Fruit fly (Drosophila melanogaster): ENCODE data around the gene Ucp4C.

The Ucp4C gene

DNA sequence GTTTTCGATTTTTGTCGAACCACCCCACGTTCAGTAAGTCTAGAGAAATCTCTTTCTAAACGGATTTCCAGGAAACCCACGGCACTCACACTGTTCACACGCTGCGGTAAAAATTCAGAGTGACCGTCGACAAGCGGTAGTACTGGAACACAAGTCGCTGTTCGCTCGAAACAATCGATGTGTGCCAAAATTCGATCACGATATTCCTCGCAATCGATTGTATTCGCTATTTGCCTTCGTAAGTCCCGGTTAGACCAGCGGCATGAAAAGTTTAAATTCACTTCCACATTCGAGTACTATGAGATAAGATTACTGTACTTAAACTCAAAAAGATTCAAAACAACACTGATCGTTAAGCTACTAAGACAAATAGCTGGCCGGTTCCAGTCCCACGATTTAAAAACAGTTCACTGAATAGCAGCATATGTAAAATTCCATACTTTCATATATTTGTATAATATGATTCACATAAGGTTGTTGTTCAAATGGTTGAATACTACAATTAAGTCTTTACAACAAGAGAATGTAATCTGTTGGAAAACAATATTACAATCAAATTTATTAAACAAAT, 12.6 kb downstream of the Ucp4C start, which contains the start of gene chic:
TSS of gene chic (minus strand) at position 157 of the 571 bp plus-strand sequence.
- no peak for TF ChIP-seq CG11617 (GFP tag; optimal IDR thresholded peaks at IDR 0.05)
- no peak for TF ChIP-seq pad (GFP tag; optimal IDR thresholded peaks at IDR 0.05)
- no peak for TF ChIP-seq Clk (GFP tag; optimal IDR thresholded peaks at IDR 0.05)
- peak; percentile 68 for TF ChIP-seq bab1 (GFP tag; optimal IDR thresholded peaks at IDR 0.05)
- TF ChIP-seq CG7101 (tag; optimal IDR thresholded peaks at IDR 0.05) = no peak
- TF ChIP-seq tj (GFP tag; optimal IDR thresholded peaks at IDR 0.05) = no peak
- no peak for TF ChIP-seq cic (GFP tag; optimal IDR thresholded peaks at IDR 0.05)
- peak; percentile 3 for TF ChIP-seq CG12768 (GFP tag; optimal IDR thresholded peaks at IDR 0.05)
- TF ChIP-seq toe (GFP tag; optimal IDR thresholded peaks at IDR 0.05) = peak; percentile 76
- TF ChIP-seq CG33017 (tag; optimal IDR thresholded peaks at IDR 0.05) = no peak
- TF ChIP-seq CG14711 (tag; optimal IDR thresholded peaks at IDR 0.05) = no peak
- TF ChIP-seq kay (GFP tag; ENCODE audit: borderline replicate concordance) = no peak
- no peak for TF ChIP-seq cnc (optimal IDR thresholded peaks at IDR 0.05)
- TF ChIP-seq Crg-1 (GFP tag; optimal IDR thresholded peaks at IDR 0.05) = no peak
- peak; percentile 70 for TF ChIP-seq CG5204 (GFP tag; optimal IDR thresholded peaks at IDR 0.05)
- TF ChIP-seq Hr96 (GFP tag; optimal IDR thresholded peaks at IDR 0.05) = peak; percentile 68
- TF ChIP-seq CG7045 (GFP tag; optimal IDR thresholded peaks at IDR 0.05) = peak; percentile 35
- peak; percentile 72 for TF ChIP-seq CG1620 (GFP tag; optimal IDR thresholded peaks at IDR 0.05)
- no peak for TF ChIP-seq ovo (GFP tag; optimal IDR thresholded peaks at IDR 0.05)
- peak; percentile 69 for TF ChIP-seq Mnt (GFP tag; optimal IDR thresholded peaks at IDR 0.05)

dm6 chr2L:5981433-5982333, 13.3 kb downstream of the Ucp4C start, which contains the start of gene eIF4A:
eIF4A (plus strand) TSS chr2L:5981764.
- TF ChIP-seq cnc (optimal IDR thresholded peaks at IDR 0.05) (no peak), ovo (GFP tag; optimal IDR thresholded peaks at IDR 0.05) (peak; percentile 18), Clk (GFP tag; optimal IDR thresholded peaks at IDR 0.05) (no peak), kay (GFP tag; ENCODE audit: borderline replicate concordance) (peak; percentile 43), CG1620 (GFP tag; optimal IDR thresholded peaks at IDR 0.05) (no peak), pad (GFP tag; optimal IDR thresholded peaks at IDR 0.05) (no peak), CG33017 (tag; optimal IDR thresholded peaks at IDR 0.05) (peak; percentile 2), cic (GFP tag; optimal IDR thresholded peaks at IDR 0.05) (no peak), bab1 (GFP tag; optimal IDR thresholded peaks at IDR 0.05) (peak; percentile 27), tj (GFP tag; optimal IDR thresholded peaks at IDR 0.05) (no peak), Hr96 (GFP tag; optimal IDR thresholded peaks at IDR 0.05) (peak; percentile 20), CG14711 (tag; optimal IDR thresholded peaks at IDR 0.05) (no peak), CG12768 (GFP tag; optimal IDR thresholded peaks at IDR 0.05) (peak; percentile 95), Mnt (GFP tag; optimal IDR thresholded peaks at IDR 0.05) (peak; percentile 97), CG7101 (tag; optimal IDR thresholded peaks at IDR 0.05) (peak; percentile 34), toe (GFP tag; optimal IDR thresholded peaks at IDR 0.05) (no peak), Crg-1 (GFP tag; optimal IDR thresholded peaks at IDR 0.05) (no peak)

DNA sequence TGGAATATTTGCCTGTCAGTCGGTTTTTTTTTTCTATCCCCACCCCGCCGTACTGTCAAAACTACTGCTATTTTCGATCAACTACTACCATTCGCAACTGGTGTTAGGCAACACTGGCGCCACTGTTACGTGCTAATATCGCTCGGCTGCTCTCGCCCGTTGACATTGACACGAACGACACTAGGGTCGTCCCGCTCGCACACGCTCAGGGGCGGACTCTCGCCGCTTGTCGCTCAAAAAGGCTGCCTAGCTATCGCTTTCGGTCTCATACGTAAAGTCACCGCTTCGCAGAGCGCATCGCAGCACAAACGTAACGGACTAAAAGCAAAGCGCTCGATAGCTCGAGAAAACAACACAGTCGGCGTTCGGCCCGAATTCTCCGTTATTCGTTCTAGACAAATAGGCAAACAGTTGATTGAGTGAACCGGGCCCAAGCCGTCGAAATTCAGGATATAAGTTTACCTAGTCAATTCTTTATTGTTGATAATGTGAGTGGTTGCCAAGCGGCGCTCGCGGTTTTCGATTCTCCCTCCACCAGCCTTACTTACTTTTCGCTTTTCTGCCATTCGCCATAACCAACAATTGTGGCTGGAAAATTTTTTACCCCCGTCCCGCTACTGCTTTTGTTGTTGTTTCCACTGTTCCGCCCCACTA, 14.1 kb downstream of the Ucp4C start:
- peak; percentile 38 for TF ChIP-seq CG14711 (tag; optimal IDR thresholded peaks at IDR 0.05)
- peak; percentile 85 for TF ChIP-seq ovo (GFP tag; optimal IDR thresholded peaks at IDR 0.05)
- TF ChIP-seq CG7045 (GFP tag; optimal IDR thresholded peaks at IDR 0.05) = peak; percentile 40
- TF ChIP-seq cic (GFP tag; optimal IDR thresholded peaks at IDR 0.05) = peak; percentile 80
- peak; percentile 87 for TF ChIP-seq CG1620 (GFP tag; optimal IDR thresholded peaks at IDR 0.05)
- no peak for TF ChIP-seq cnc (optimal IDR thresholded peaks at IDR 0.05)
- peak; percentile 64 for TF ChIP-seq Clk (GFP tag; optimal IDR thresholded peaks at IDR 0.05)
- no peak for TF ChIP-seq CG12768 (GFP tag; optimal IDR thresholded peaks at IDR 0.05)
- TF ChIP-seq tj (GFP tag; optimal IDR thresholded peaks at IDR 0.05) = peak; percentile 9
- no peak for TF ChIP-seq kay (GFP tag; ENCODE audit: borderline replicate concordance)
- TF ChIP-seq CG7101 (tag; optimal IDR thresholded peaks at IDR 0.05) = peak; percentile 57
- TF ChIP-seq toe (GFP tag; optimal IDR thresholded peaks at IDR 0.05) = peak; percentile 36
- no peak for TF ChIP-seq CG33017 (tag; optimal IDR thresholded peaks at IDR 0.05)
- peak; percentile 46 for TF ChIP-seq CG11617 (GFP tag; optimal IDR thresholded peaks at IDR 0.05)
- TF ChIP-seq Hr96 (GFP tag; optimal IDR thresholded peaks at IDR 0.05) = peak; percentile 82
- TF ChIP-seq CG5204 (GFP tag; optimal IDR thresholded peaks at IDR 0.05) = peak; percentile 60
- peak; percentile 52 for TF ChIP-seq Mnt (GFP tag; optimal IDR thresholded peaks at IDR 0.05)
- TF ChIP-seq Crg-1 (GFP tag; optimal IDR thresholded peaks at IDR 0.05) = peak; percentile 76
- TF ChIP-seq bab1 (GFP tag; optimal IDR thresholded peaks at IDR 0.05) = peak; percentile 40
- peak; percentile 93 for TF ChIP-seq pad (GFP tag; optimal IDR thresholded peaks at IDR 0.05)

dm6 chr2L:5983236-5983635, 14.9 kb downstream of the Ucp4C start:
- TF ChIP-seq tj (GFP tag; optimal IDR thresholded peaks at IDR 0.05) (peak; percentile 87), CG7045 (GFP tag; optimal IDR thresholded peaks at IDR 0.05) (no peak)

DNA sequence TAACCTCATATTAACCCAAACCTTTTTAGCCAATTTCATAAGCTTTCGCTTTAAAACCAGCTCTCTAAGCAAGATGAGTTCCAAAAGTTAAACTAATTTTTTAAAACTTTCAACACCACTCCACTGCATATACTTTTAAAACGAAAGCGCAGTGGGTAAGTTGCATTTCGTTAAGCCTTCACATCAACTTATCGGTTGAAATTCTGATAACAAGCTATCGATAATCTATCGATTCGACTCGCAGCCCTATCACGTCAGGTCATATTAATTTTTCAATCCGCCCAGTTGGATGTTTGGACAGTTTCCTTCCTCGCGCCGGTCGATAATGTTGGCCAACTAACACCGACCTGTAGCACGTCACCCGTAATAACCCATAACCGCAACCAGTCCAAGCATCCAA, 17.7 kb downstream of the Ucp4C start, which contains the start of gene ifc:
TSS of gene ifc (plus strand) at position 255 of the 400 bp plus-strand sequence.
- TF ChIP-seq kay (GFP tag; ENCODE audit: borderline replicate concordance) (no peak), bab1 (GFP tag; optimal IDR thresholded peaks at IDR 0.05) (peak; percentile 61), CG5204 (GFP tag; optimal IDR thresholded peaks at IDR 0.05) (no peak), cic (GFP tag; optimal IDR thresholded peaks at IDR 0.05) (peak; percentile 17), CG14711 (tag; optimal IDR thresholded peaks at IDR 0.05) (peak; percentile 24), ovo (GFP tag; optimal IDR thresholded peaks at IDR 0.05) (no peak), CG7045 (GFP tag; optimal IDR thresholded peaks at IDR 0.05) (no peak), cnc (optimal IDR thresholded peaks at IDR 0.05) (no peak), CG33017 (tag; optimal IDR thresholded peaks at IDR 0.05) (no peak), toe (GFP tag; optimal IDR thresholded peaks at IDR 0.05) (no peak), tj (GFP tag; optimal IDR thresholded peaks at IDR 0.05) (peak; percentile 20), CG11617 (GFP tag; optimal IDR thresholded peaks at IDR 0.05) (peak; percentile 26), Crg-1 (GFP tag; optimal IDR thresholded peaks at IDR 0.05) (no peak), CG7101 (tag; optimal IDR thresholded peaks at IDR 0.05) (peak; percentile 50), CG12768 (GFP tag; optimal IDR thresholded peaks at IDR 0.05) (peak; percentile 3), pad (GFP tag; optimal IDR thresholded peaks at IDR 0.05) (no peak), Hr96 (GFP tag; optimal IDR thresholded peaks at IDR 0.05) (peak; percentile 36), CG1620 (GFP tag; optimal IDR thresholded peaks at IDR 0.05) (peak; percentile 57), Mnt (GFP tag; optimal IDR thresholded peaks at IDR 0.05) (peak; percentile 45), Clk (GFP tag; optimal IDR thresholded peaks at IDR 0.05) (peak; percentile 35)
